Fruit fly (Drosophila melanogaster) whole organism, embryonic: Measurements from ENCODE around the gene Sap130.

ENCODE experiments used
- Asciz ChIP-seq: fragments of 200-800 bp; sonication (Bioruptor generic); optimal IDR thresholded peaks from 2 replicates; lab custom pipeline; 2017; ENCODE audit warnings: missing biosample characterization, mild to moderate bottlenecking, missing genetic modification characterization, missing genetic modification reagents
- Bteb2 ChIP-seq: fragments of 200-800 bp; sonication (Bioruptor generic); optimal IDR thresholded peaks from 2 replicates; lab custom pipeline; 2016; ENCODE audit warnings: missing biosample characterization, missing genetic modification characterization
- CG10147 ChIP-seq: fragments of 200-800 bp; sonication (Bioruptor generic); optimal IDR thresholded peaks from 2 replicates; lab custom pipeline; 2019; ENCODE audit warnings: missing biosample characterization, mild to moderate bottlenecking, missing genetic modification characterization, moderate library complexity
- CG12104 ChIP-seq: fragments of 200-800 bp; sonication (Bioruptor generic); optimal IDR thresholded peaks from 3 replicates; lab custom pipeline; 2016; ENCODE audit warnings: missing biosample characterization, missing genetic modification characterization
- CG1233 ChIP-seq: fragments of 200-800 bp; sonication (Bioruptor generic); optimal IDR thresholded peaks from 4 replicates; lab custom pipeline; 2018; ENCODE audit warnings: missing biosample characterization, mild to moderate bottlenecking, missing genetic modification characterization
- CG12391 ChIP-seq: fragments of 200-800 bp; sonication (Bioruptor generic); optimal IDR thresholded peaks from 3 replicates; lab custom pipeline; 2018; ENCODE audit warnings: missing biosample characterization, mild to moderate bottlenecking, missing genetic modification characterization, moderate library complexity
- CG14014 ChIP-seq: fragments of 200-800 bp; sonication (Bioruptor generic); IDR thresholded peaks from 2 replicates; pipeline ENCODE4 v1.3.6; 2022; ENCODE audit warnings: missing biosample characterization, missing genetic modification characterization
- CG14050 ChIP-seq: fragments of 200-800 bp; sonication (Bioruptor generic); IDR thresholded peaks from 3 replicates; pipeline ENCODE4 v1.3.6; 2022; ENCODE audit warnings: missing biosample characterization, missing genetic modification characterization
- CG15011 ChIP-seq: fragments of 200-800 bp; sonication (Bioruptor generic); optimal IDR thresholded peaks from 3 replicates; lab custom pipeline; 2018; ENCODE audit warnings: missing biosample characterization, mild to moderate bottlenecking, missing genetic modification characterization
- CG15514 ChIP-seq: fragments of 200-800 bp; sonication (Bioruptor generic); optimal IDR thresholded peaks from 3 replicates; lab custom pipeline; 2017; ENCODE audit warnings: missing biosample characterization, missing genetic modification characterization, mild to moderate bottlenecking, moderate library complexity, missing genetic modification reagents
- CG16863 ChIP-seq: fragments of 200-800 bp; sonication (Bioruptor generic); optimal IDR thresholded peaks from 3 replicates; lab custom pipeline; 2016; ENCODE audit warnings: missing biosample characterization, missing genetic modification characterization
- CG17385 ChIP-seq: fragments of 200-800 bp; sonication (Bioruptor generic); optimal IDR thresholded peaks from 3 replicates; lab custom pipeline; 2018; ENCODE audit warnings: missing biosample characterization, mild to moderate bottlenecking, missing genetic modification characterization
- CG17829 ChIP-seq: fragments of 200-800 bp; optimal IDR thresholded peaks from 2 replicates; lab custom pipeline; 2019; ENCODE audit warnings: missing biosample characterization, mild to moderate bottlenecking, missing genetic modification characterization, moderate library complexity
- CG3847 ChIP-seq: fragments of 200-800 bp; sonication (Bioruptor generic); IDR thresholded peaks from 2 replicates; pipeline ENCODE4 v1.3.6; 2022; ENCODE audit warnings: missing biosample characterization, missing genetic modification characterization
- CG4424 ChIP-seq: fragments of 200-800 bp; sonication (Bioruptor generic); optimal IDR thresholded peaks from 3 replicates; lab custom pipeline; 2016; ENCODE audit warnings: missing biosample characterization, missing genetic modification characterization
- CG6765 ChIP-seq: fragments of 200-800 bp; sonication (Bioruptor generic); optimal IDR thresholded peaks from 3 replicates; lab custom pipeline; 2017; ENCODE audit warnings: missing biosample characterization, mild to moderate bottlenecking, missing genetic modification characterization
- CG7556 ChIP-seq: fragments of 200-800 bp; sonication (Bioruptor generic); optimal IDR thresholded peaks from 2 replicates; lab custom pipeline; 2017; ENCODE audit warnings: missing biosample characterization, mild to moderate bottlenecking, missing genetic modification characterization
- CG7786 ChIP-seq: fragments of 200-800 bp; sonication (Bioruptor generic); optimal IDR thresholded peaks from 2 replicates; lab custom pipeline; 2016; ENCODE audit warnings: missing biosample characterization, missing genetic modification characterization
- CG8944 ChIP-seq: fragments of 200-800 bp; sonication (Bioruptor generic); optimal IDR thresholded peaks from 3 replicates; lab custom pipeline; 2016; ENCODE audit warnings: missing biosample characterization, missing genetic modification characterization
- CG9437 ChIP-seq: fragments of 200-800 bp; sonication (Bioruptor generic); optimal IDR thresholded peaks from 2 replicates; lab custom pipeline; 2018; ENCODE audit warnings: missing biosample characterization, mild to moderate bottlenecking, missing genetic modification characterization
- Doc3 ChIP-seq: fragments of 200-800 bp; sonication (Bioruptor generic); IDR thresholded peaks from 3 replicates; pipeline ENCODE4 v1.3.6; 2022; ENCODE audit warnings: missing biosample characterization, missing genetic modification characterization; ENCODE audit not compliant: partially characterized antibody
- Hr3 ChIP-seq: fragments of 200-800 bp; sonication (Bioruptor generic); optimal IDR thresholded peaks from 3 replicates; lab custom pipeline; 2016; ENCODE audit warnings: missing biosample characterization, missing genetic modification characterization
- Nf-YB ChIP-seq: fragments of 200-800 bp; sonication (Bioruptor generic); optimal IDR thresholded peaks from 3 replicates; lab custom pipeline; 2019; ENCODE audit warnings: missing biosample characterization, mild to moderate bottlenecking, missing genetic modification characterization, moderate library complexity
- Tbp ChIP-seq: fragments of >200 bp; optimal IDR thresholded peaks from 2 replicates; lab custom pipeline; 2018; ENCODE audit warnings: missing biosample characterization, missing genetic modification characterization
- al ChIP-seq: fragments of 200-800 bp; sonication (Bioruptor generic); IDR thresholded peaks from 2 replicates; pipeline ENCODE4 v1.3.6; 2022; ENCODE audit warnings: missing biosample characterization, missing genetic modification characterization
- aop ChIP-seq: fragments of 200-800 bp; sonication (Bioruptor generic); IDR thresholded peaks from 2 replicates; pipeline ENCODE4 v1.3.6; 2022; ENCODE audit warnings: missing biosample characterization, missing genetic modification characterization
- ara ChIP-seq: fragments of 200-800 bp; sonication (Bioruptor generic); IDR thresholded peaks from 2 replicates; pipeline ENCODE4 v1.3.6; 2022; ENCODE audit warnings: missing biosample characterization, missing genetic modification characterization
- ase ChIP-seq: fragments of 200-800 bp; sonication (Bioruptor generic); IDR thresholded peaks from 3 replicates; pipeline ENCODE4 v1.3.6; 2022; ENCODE audit warnings: missing biosample characterization, missing genetic modification characterization
- bbx ChIP-seq: fragments of 200-800 bp; sonication (Bioruptor generic); IDR thresholded peaks from 2 replicates; pipeline ENCODE4 v1.3.6; 2022; ENCODE audit warnings: missing biosample characterization, missing genetic modification characterization; ENCODE audit not compliant: partially characterized antibody
- caup ChIP-seq: fragments of 200-800 bp; sonication (Bioruptor generic); optimal IDR thresholded peaks from 3 replicates; lab custom pipeline; 2017; ENCODE audit warnings: missing biosample characterization, mild to moderate bottlenecking, missing genetic modification characterization, moderate library complexity; ENCODE audit not compliant: severe bottlenecking
- crc ChIP-seq: fragments of 200-800 bp; sonication (Bioruptor generic); optimal IDR thresholded peaks from 2 replicates; lab custom pipeline; 2016; ENCODE audit warnings: missing biosample characterization, missing genetic modification characterization
- cwo ChIP-seq: fragments of 200-800 bp; sonication (Bioruptor generic); optimal IDR thresholded peaks from 3 replicates; lab custom pipeline; 2017; ENCODE audit warnings: missing biosample characterization, missing genetic modification characterization, mild to moderate bottlenecking, moderate library complexity, missing genetic modification reagents
- dmrt11E ChIP-seq: fragments of 200-800 bp; sonication (Bioruptor generic); optimal IDR thresholded peaks from 3 replicates; lab custom pipeline; 2018; ENCODE audit warnings: missing biosample characterization, mild to moderate bottlenecking, missing genetic modification characterization, moderate library complexity
- dpn ChIP-seq, 2 experiments: fragments of 200-800 bp; sonication (Bioruptor generic); optimal IDR thresholded peaks; 3 replicates each; lab custom pipeline; 2016; ENCODE audit warnings: missing biosample characterization in 2 of 2, missing genetic modification characterization in 2 of 2
- esg ChIP-seq: fragments of 200-800 bp; sonication (Bioruptor generic); conservative IDR thresholded peaks from 2 replicates; pipeline ENCODE4 v1.3.6; 2022; ENCODE audit warnings: missing biosample characterization, missing genetic modification characterization
- fd96Cb ChIP-seq: fragments of 200-800 bp; sonication (Bioruptor generic); optimal IDR thresholded peaks from 2 replicates; lab custom pipeline; 2018; ENCODE audit warnings: missing biosample characterization, mild to moderate bottlenecking, missing genetic modification characterization, moderate library complexity
- gem ChIP-seq: fragments of 200-800 bp; sonication (Bioruptor generic); optimal IDR thresholded peaks from 2 replicates; lab custom pipeline; 2019; ENCODE audit warnings: missing biosample characterization, mild to moderate bottlenecking, missing genetic modification characterization, moderate library complexity
- ind ChIP-seq: fragments of 200-800 bp; sonication (Bioruptor generic); optimal IDR thresholded peaks from 3 replicates; lab custom pipeline; 2016; ENCODE audit warnings: missing biosample characterization, missing genetic modification characterization
- mirr ChIP-seq: fragments of 200-800 bp; sonication (Bioruptor generic); optimal IDR thresholded peaks from 3 replicates; lab custom pipeline; 2018; ENCODE audit warnings: missing biosample characterization, mild to moderate bottlenecking, missing genetic modification characterization
- org-1 ChIP-seq: fragments of 200-800 bp; sonication (Bioruptor generic); optimal IDR thresholded peaks from 2 replicates; lab custom pipeline; 2017; ENCODE audit warnings: missing biosample characterization, missing genetic modification characterization
- pfk ChIP-seq: fragments of 200-800 bp; sonication (Bioruptor generic); optimal IDR thresholded peaks from 2 replicates; lab custom pipeline; 2018; ENCODE audit warnings: missing biosample characterization, mild to moderate bottlenecking, missing genetic modification characterization, moderate library complexity
- row ChIP-seq: fragments of 200-800 bp; sonication (Bioruptor generic); IDR thresholded peaks from 3 replicates; pipeline ENCODE4 v1.3.6; 2022; ENCODE audit warnings: missing biosample characterization, missing genetic modification characterization
- salm ChIP-seq: fragments of 200-800 bp; sonication (Bioruptor generic); optimal IDR thresholded peaks from 2 replicates; lab custom pipeline; 2018; ENCODE audit warnings: missing biosample characterization, mild to moderate bottlenecking, missing genetic modification characterization
- slbo ChIP-seq: fragments of 200-800 bp; sonication (Bioruptor generic); IDR thresholded peaks from 2 replicates; pipeline ENCODE4 v1.3.6; 2022; ENCODE audit warnings: missing biosample characterization, missing genetic modification characterization
- sug ChIP-seq: fragments of 200-800 bp; optimal IDR thresholded peaks from 2 replicates; lab custom pipeline; 2019; ENCODE audit warnings: missing biosample characterization, mild to moderate bottlenecking, missing genetic modification characterization, moderate library complexity
- tgo ChIP-seq: fragments of 200-800 bp; sonication (Bioruptor generic); IDR thresholded peaks from 3 replicates; pipeline ENCODE4 v1.3.6; 2022; ENCODE audit warnings: missing biosample characterization, missing genetic modification characterization
- usp ChIP-seq: fragments of >200 bp; optimal IDR thresholded peaks from 2 replicates; lab custom pipeline; 2017; ENCODE audit warnings: missing biosample characterization, missing genetic modification characterization
- wdn ChIP-seq: fragments of 200-800 bp; sonication (Bioruptor generic); IDR thresholded peaks from 2 replicates; pipeline ENCODE4 v1.3.6; 2022; ENCODE audit warnings: missing biosample characterization, missing genetic modification characterization

The Sap130 gene

DNA sequence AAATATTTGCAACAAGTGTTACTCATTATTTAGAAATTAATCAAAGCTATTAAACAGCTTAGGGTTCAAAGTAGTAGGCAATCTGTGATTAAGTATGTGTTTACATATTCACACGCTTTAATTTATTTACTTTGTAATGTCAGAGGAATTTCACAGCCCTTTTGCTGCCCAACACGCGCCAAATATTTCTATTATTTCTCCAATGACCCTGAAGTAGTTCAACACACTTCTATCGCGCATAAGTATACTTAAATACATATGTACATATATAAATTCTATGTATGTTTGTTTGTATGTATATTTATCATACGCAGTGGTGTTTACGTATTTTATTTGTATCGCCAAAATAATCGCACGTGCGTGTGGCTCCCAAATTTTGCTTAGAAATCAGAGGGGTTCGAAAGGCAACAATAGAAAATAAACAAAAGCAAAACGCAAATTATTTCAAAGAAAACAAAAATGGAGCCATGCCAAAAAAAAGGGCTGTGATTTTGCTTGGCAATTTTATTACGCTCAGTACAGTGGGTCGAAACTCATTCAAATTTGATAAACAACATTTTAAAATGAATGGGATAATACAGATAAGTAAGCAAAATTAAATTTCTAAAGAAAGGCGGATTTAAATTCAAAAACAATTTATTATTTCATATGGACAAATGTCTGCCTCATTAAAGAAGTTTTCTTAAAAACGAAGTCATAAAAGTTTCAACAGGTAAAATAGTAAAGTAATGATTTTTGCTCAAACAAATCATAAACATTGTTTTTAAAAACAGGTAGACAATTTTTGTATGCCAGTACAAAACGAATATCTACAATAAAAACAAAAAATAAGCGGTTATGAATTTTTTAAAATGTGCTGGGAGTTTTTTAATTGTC lies 2.3 kb upstream of the Sap130 start (continued):
- TF ChIP-seq CG15514 (GFP tag; lab: Kevin White, UChicago) (peak; percentile 40), CG7786 (GFP tag; lab: Kevin White, UChicago) (peak; percentile 67), salm (no peak), Doc3 (no peak), usp (GFP tag; lab: Kevin White, UChicago) (no peak), al (GFP tag; lab: Robert Waterston, UW) (peak; percentile 56), ara (no peak), CG17385 (GFP tag; lab: Kevin White, UChicago) (peak; percentile 35), aop (GFP tag; lab: Robert Waterston, UW) (no peak), dmrt11E (tag; lab: Kevin White, UChicago) (peak; percentile 6), CG14014 (GFP tag; lab: Robert Waterston, UW) (peak; percentile 41; the same call in 1 of the 2 replicates), crc (GFP tag; lab: Kevin White, UChicago) (peak; percentile 55), CG1233 (GFP tag; lab: Kevin White, UChicago) (peak; percentile 16), wdn (0 out of 2 replicates have a peak, but pooled peaks have one; percentile 16), caup (GFP tag; lab: Kevin White, UChicago) (peak; percentile 8), CG8944 (GFP tag; lab: Kevin White, UChicago) (peak; percentile 0), dpn (GFP tag; optimal IDR thresholded peaks at IDR 0.05; lab: Kevin White, UChicago) (peak; percentile 24 to 83), CG17829 (tag; lab: Kevin White, UChicago) (peak; percentile 5), CG10147 (GFP tag; lab: Kevin White, UChicago) (peak; percentile 63), fd96Cb (tag; lab: Kevin White, UChicago) (peak; percentile 8), cwo (GFP tag; lab: Kevin White, UChicago) (peak; percentile 93), tgo (GFP tag; lab: Robert Waterston, UW) (0 out of 3 replicates have a peak, but pooled peaks have one; percentile 17), CG3847 (GFP tag; lab: Robert Waterston, UW) (0 out of 2 replicates have a peak, but pooled peaks have one; percentile 28), Asciz (peak; percentile 41), CG16863 (peak; percentile 32), CG14050 (peak; percentile 12; the same call in 1 of the 3 replicates), gem (tag; lab: Kevin White, UChicago) (peak; percentile 73), mirr (GFP tag; lab: Kevin White, UChicago) (peak; percentile 36), Hr3 (peak; percentile 16), ind (GFP tag; lab: Kevin White, UChicago) (peak; percentile 14), Tbp (GFP tag; lab: Kevin White, UChicago) (no peak), CG12104 (GFP tag; lab: Kevin White, UChicago) (peak; percentile 44), sug (tag; lab: Kevin White, UChicago) (peak; percentile 12), CG9437 (GFP tag; lab: Kevin White, UChicago) (peak; percentile 51), CG15011 (GFP tag; lab: Kevin White, UChicago) (peak; percentile 14), CG4424 (GFP tag; lab: Kevin White, UChicago) (peak; percentile 48), org-1 (GFP tag; lab: Kevin White, UChicago) (peak; percentile 37), Bteb2 (GFP tag; lab: Kevin White, UChicago) (peak; percentile 62), CG7556 (GFP tag; lab: Kevin White, UChicago) (peak; percentile 63), CG6765 (GFP tag; lab: Kevin White, UChicago) (peak; percentile 73), Nf-YB (peak; percentile 20), esg (GFP tag; lab: Robert Waterston, UW) (peak; percentile 18; the same call in 1 of the 2 replicates), row (peak; percentile 60; the same call in 2 of the 3 replicates), bbx (no peak), CG12391 (tag; lab: Kevin White, UChicago) (peak; percentile 61), slbo (GFP tag; lab: Robert Waterston, UW) (peak; percentile 65), pfk (GFP tag; lab: Kevin White, UChicago) (no peak), ase (GFP tag; lab: Robert Waterston, UW) (no peak)
